Fruit fly (Drosophila melanogaster) whole organism, embryonic: Measurements from ENCODE around the gene cd.

Experiments used
- Awh ChIP-seq: fragments of 200-800 bp; sonication (Bioruptor generic); IDR thresholded peaks from 2 replicates; pipeline ENCODE4, ENCODE4 v1.3.6; 2022; ENCODE audit warnings: missing biosample characterization, missing genetic modification characterization
- Bteb2 ChIP-seq: fragments of 200-800 bp; sonication (Bioruptor generic); optimal IDR thresholded peaks from 2 replicates; lab custom pipeline; 2016; ENCODE audit warnings: missing biosample characterization, missing genetic modification characterization
- CG11695 ChIP-seq: fragments of 200-800 bp; sonication (Bioruptor generic); IDR thresholded peaks from 3 replicates; pipeline ENCODE4 v1.3.6; 2022; ENCODE audit warnings: missing biosample characterization, missing genetic modification characterization
- CG11723 ChIP-seq: fragments of 200-800 bp; sonication (Bioruptor generic); optimal IDR thresholded peaks from 2 replicates; lab custom pipeline; 2017; ENCODE audit warnings: missing biosample characterization, mild to moderate bottlenecking, missing genetic modification characterization
- CG13775 ChIP-seq: fragments of 200-800 bp; sonication (Bioruptor generic); optimal IDR thresholded peaks from 3 replicates; lab custom pipeline; 2017; ENCODE audit warnings: missing biosample characterization, mild to moderate bottlenecking, missing genetic modification characterization
- CG14014 ChIP-seq: fragments of 200-800 bp; sonication (Bioruptor generic); IDR thresholded peaks from 2 replicates; pipeline ENCODE4 v1.3.6; 2022; ENCODE audit warnings: missing biosample characterization, missing genetic modification characterization
- CG14860 ChIP-seq: fragments of 200-800 bp; sonication (Bioruptor generic); IDR thresholded peaks from 3 replicates; pipeline ENCODE4 v1.3.6; 2022; ENCODE audit warnings: missing biosample characterization, missing genetic modification characterization; ENCODE audit not compliant: partially characterized antibody
- CG16779 ChIP-seq: fragments of 200-800 bp; sonication (Bioruptor generic); IDR thresholded peaks from 2 replicates; pipeline ENCODE4 v1.3.6; 2022; ENCODE audit warnings: missing biosample characterization, missing genetic modification characterization
- CG1792 ChIP-seq: fragments of 200-800 bp; sonication (Bioruptor generic); optimal IDR thresholded peaks from 2 replicates; lab custom pipeline; 2016; ENCODE audit warnings: missing biosample characterization, missing genetic modification characterization
- CG31365 ChIP-seq: fragments of 200-800 bp; sonication (Bioruptor generic); optimal IDR thresholded peaks from 2 replicates; lab custom pipeline; 2018; ENCODE audit warnings: missing biosample characterization, mild to moderate bottlenecking, missing genetic modification characterization
- CG3407 ChIP-seq: fragments of 200-800 bp; sonication (Bioruptor generic); optimal IDR thresholded peaks from 2 replicates; lab custom pipeline; 2018; ENCODE audit warnings: missing biosample characterization, mild to moderate bottlenecking, missing genetic modification characterization
- CG4707 ChIP-seq: fragments of 200-800 bp; sonication (Bioruptor generic); optimal IDR thresholded peaks from 2 replicates; lab custom pipeline; 2018; ENCODE audit warnings: missing biosample characterization, mild to moderate bottlenecking, missing genetic modification characterization, moderate library complexity
- CG6175 ChIP-seq: fragments of 200-800 bp; sonication (Bioruptor generic); IDR thresholded peaks from 3 replicates; pipeline ENCODE4 v1.3.6; 2022; ENCODE audit warnings: missing biosample characterization, missing genetic modification characterization
- CG6654 ChIP-seq: fragments of 200-800 bp; sonication (Bioruptor generic); optimal IDR thresholded peaks from 2 replicates; lab custom pipeline; 2017; ENCODE audit warnings: missing biosample characterization, mild to moderate bottlenecking, missing genetic modification characterization
- CG7372 ChIP-seq: fragments of 200-800 bp; sonication (Bioruptor generic); IDR thresholded peaks from 2 replicates; pipeline ENCODE4 v1.3.6; 2022; ENCODE audit warnings: missing biosample characterization, missing genetic modification characterization
- CG7556 ChIP-seq: fragments of 200-800 bp; sonication (Bioruptor generic); optimal IDR thresholded peaks from 2 replicates; lab custom pipeline; 2017; ENCODE audit warnings: missing biosample characterization, mild to moderate bottlenecking, missing genetic modification characterization
- CG7928 ChIP-seq: fragments of 200-800 bp; sonication (Bioruptor generic); optimal IDR thresholded peaks from 2 replicates; lab custom pipeline; 2017; ENCODE audit warnings: missing biosample characterization, mild to moderate bottlenecking, missing genetic modification characterization
- CG8765 ChIP-seq: fragments of 200-800 bp; sonication (Bioruptor generic); IDR thresholded peaks from 2 replicates; pipeline ENCODE4 v1.3.6; 2022; ENCODE audit warnings: missing biosample characterization, missing genetic modification characterization
- CG9215 ChIP-seq: fragments of 200-800 bp; sonication (Bioruptor generic); IDR thresholded peaks from 2 replicates; pipeline ENCODE4 v1.3.6; 2022; ENCODE audit warnings: missing biosample characterization, missing genetic modification characterization
- D19B ChIP-seq: fragments of 200-800 bp; sonication (Bioruptor generic); optimal IDR thresholded peaks from 2 replicates; lab custom pipeline; 2017; ENCODE audit warnings: missing biosample characterization, mild to moderate bottlenecking, missing genetic modification characterization
- Deaf1 ChIP-seq: fragments of 200-800 bp; optimal IDR thresholded peaks from 3 replicates; lab custom pipeline; 2019; ENCODE audit warnings: missing biosample characterization, mild to moderate bottlenecking, missing genetic modification characterization, moderate library complexity
- Eip74EF ChIP-seq, 2 experiments: fragments of 200-800 bp in 1 of 2; fragments of >200 bp in 1 of 2; sonication (Bioruptor generic) in 1 of 2; optimal IDR thresholded peaks; 2 replicates each; lab custom pipeline; 2017 to 2019; ENCODE audit warnings: missing biosample characterization in 2 of 2, missing genetic modification characterization in 2 of 2, mild to moderate bottlenecking in 1 of 2, moderate library complexity in 1 of 2
- Gsc ChIP-seq: fragments of 200-800 bp; sonication (Bioruptor generic); IDR thresholded peaks from 2 replicates; pipeline ENCODE4 v1.3.6; 2022; ENCODE audit warnings: missing biosample characterization, missing genetic modification characterization
- HLH54F ChIP-seq: fragments of 200-800 bp; sonication (Bioruptor generic); optimal IDR thresholded peaks from 3 replicates; lab custom pipeline; 2016; ENCODE audit warnings: missing biosample characterization, missing genetic modification characterization
- HLHmδ ChIP-seq: fragments of 200-800 bp; sonication (Bioruptor generic); optimal IDR thresholded peaks from 2 replicates; lab custom pipeline; 2018; ENCODE audit warnings: missing biosample characterization, mild to moderate bottlenecking, missing genetic modification characterization, moderate library complexity
- Hsf ChIP-seq: fragments of 200-800 bp; sonication (Bioruptor generic); optimal IDR thresholded peaks from 3 replicates; lab custom pipeline; 2016; ENCODE audit warnings: missing biosample characterization, missing genetic modification characterization
- MESR4 ChIP-seq: fragments of 200-800 bp; sonication (Bioruptor generic); optimal IDR thresholded peaks from 2 replicates; lab custom pipeline; 2018; ENCODE audit warnings: missing biosample characterization, mild to moderate bottlenecking, missing genetic modification characterization, moderate library complexity
- Mad ChIP-seq: fragments of 200-800 bp; sonication (Bioruptor generic); optimal IDR thresholded peaks from 2 replicates; lab custom pipeline; 2016; ENCODE audit warnings: missing biosample characterization, missing genetic modification characterization
- Mrtf ChIP-seq: fragments of 200-800 bp; sonication (Bioruptor generic); IDR thresholded peaks from 3 replicates; pipeline ENCODE4 v1.3.6; 2022; ENCODE audit warnings: missing biosample characterization, missing genetic modification characterization
- Nf-YA ChIP-seq: fragments of 200-800 bp; sonication (Bioruptor generic); IDR thresholded peaks from 2 replicates; pipeline ENCODE4 v1.3.6; 2022; ENCODE audit warnings: missing biosample characterization, missing genetic modification characterization
- NfI ChIP-seq: fragments of 200-800 bp; sonication (Bioruptor generic); optimal IDR thresholded peaks from 3 replicates; lab custom pipeline; 2018; ENCODE audit warnings: missing biosample characterization, mild to moderate bottlenecking, missing genetic modification characterization, moderate library complexity
- PHDP ChIP-seq: fragments of 200-800 bp; sonication (Bioruptor generic); optimal IDR thresholded peaks from 3 replicates; lab custom pipeline; 2018; ENCODE audit warnings: missing biosample characterization, mild to moderate bottlenecking, missing genetic modification characterization, moderate library complexity
- Six4 ChIP-seq: fragments of 200-800 bp; sonication (Bioruptor generic); optimal IDR thresholded peaks from 2 replicates; lab custom pipeline; 2016; ENCODE audit warnings: missing biosample characterization, missing genetic modification characterization
- Tbp ChIP-seq: fragments of >200 bp; optimal IDR thresholded peaks from 2 replicates; lab custom pipeline; 2018; ENCODE audit warnings: missing biosample characterization, missing genetic modification characterization
- amos ChIP-seq: fragments of 200-800 bp; sonication (Bioruptor generic); IDR thresholded peaks from 2 replicates; pipeline ENCODE4 v1.3.6; 2022; ENCODE audit warnings: missing biosample characterization, missing genetic modification characterization; ENCODE audit not compliant: partially characterized antibody
- ap ChIP-seq: fragments of 200-800 bp; sonication (Bioruptor generic); IDR thresholded peaks from 2 replicates; pipeline ENCODE4 v1.3.6; 2022; ENCODE audit warnings: missing biosample characterization, missing genetic modification characterization
- bigmax ChIP-seq: fragments of 200-800 bp; sonication (Bioruptor generic); optimal IDR thresholded peaks from 2 replicates; lab custom pipeline; 2018; ENCODE audit warnings: missing biosample characterization, mild to moderate bottlenecking, missing genetic modification characterization
- bsh ChIP-seq, 2 experiments: fragments of 200-800 bp; sonication (Bioruptor generic); optimal IDR thresholded peaks; 2 replicates each; lab custom pipeline; 2017 to 2018; ENCODE audit warnings: mild to moderate bottlenecking in 2 of 2, missing biosample characterization in 2 of 2, missing genetic modification characterization in 2 of 2, moderate library complexity in 1 of 2
- cato ChIP-seq: fragments of 200-800 bp; sonication (Bioruptor generic); optimal IDR thresholded peaks from 2 replicates; lab custom pipeline; 2016; ENCODE audit warnings: missing biosample characterization, missing genetic modification characterization, borderline replicate concordance
- disco-r ChIP-seq: fragments of 200-800 bp; sonication (Bioruptor generic); optimal IDR thresholded peaks from 2 replicates; lab custom pipeline; 2016; ENCODE audit warnings: missing biosample characterization, missing genetic modification characterization
- dmrt99B ChIP-seq: fragments of 200-800 bp; sonication (Bioruptor generic); optimal IDR thresholded peaks from 2 replicates; lab custom pipeline; 2018; ENCODE audit warnings: missing biosample characterization, mild to moderate bottlenecking, missing genetic modification characterization, moderate library complexity
- h ChIP-seq: fragments of >200 bp; optimal IDR thresholded peaks from 2 replicates; lab custom pipeline; 2017
- ham ChIP-seq: fragments of 200-800 bp; sonication (Bioruptor generic); IDR thresholded peaks from 2 replicates; pipeline ENCODE4 v1.3.6; 2022; ENCODE audit warnings: missing biosample characterization, missing genetic modification characterization
- hth ChIP-seq: fragments of >200 bp; optimal IDR thresholded peaks from 2 replicates; lab custom pipeline; 2017; ENCODE audit warnings: inconsistent platforms
- inv ChIP-seq: fragments of 200-800 bp; sonication (Bioruptor generic); IDR thresholded peaks from 2 replicates; pipeline ENCODE4 v1.3.6; 2022; ENCODE audit warnings: missing biosample characterization, missing genetic modification characterization; ENCODE audit not compliant: partially characterized antibody
- jigr1 ChIP-seq: fragments of 200-800 bp; sonication (Bioruptor generic); IDR thresholded peaks from 3 replicates; pipeline ENCODE4 v1.3.6; 2022; ENCODE audit warnings: missing biosample characterization, missing genetic modification characterization
- lilli ChIP-seq: fragments of 200-800 bp; sonication (Bioruptor generic); optimal IDR thresholded peaks from 3 replicates; lab custom pipeline; 2016; ENCODE audit warnings: missing biosample characterization, missing genetic modification characterization
- prd ChIP-seq, 3 experiments: fragments of >200 bp in 2 of 3; fragments of 200-800 bp in 1 of 3; sonication (Bioruptor generic) in 1 of 3; optimal IDR thresholded peaks in 2 of 3; IDR thresholded peaks in 1 of 3; 2 replicates in 2 of 3; 3 replicates in 1 of 3; pipeline versions ENCODE4 v1.3.6 to Lab custom; 2017 to 2022; ENCODE audit warnings: missing biosample characterization in 1 of 3, missing genetic modification characterization in 1 of 3
- salm ChIP-seq: fragments of 200-800 bp; sonication (Bioruptor generic); optimal IDR thresholded peaks from 2 replicates; lab custom pipeline; 2018; ENCODE audit warnings: missing biosample characterization, mild to moderate bottlenecking, missing genetic modification characterization
- slou ChIP-seq: fragments of 200-800 bp; sonication (Bioruptor generic); optimal IDR thresholded peaks from 3 replicates; lab custom pipeline; 2016; ENCODE audit warnings: missing biosample characterization, missing genetic modification characterization
- unpg ChIP-seq: fragments of 200-800 bp; sonication (Bioruptor generic); optimal IDR thresholded peaks from 3 replicates; lab custom pipeline; 2018; ENCODE audit warnings: missing biosample characterization, mild to moderate bottlenecking, missing genetic modification characterization, moderate library complexity
- usp ChIP-seq: fragments of >200 bp; optimal IDR thresholded peaks from 2 replicates; lab custom pipeline; 2017; ENCODE audit warnings: missing biosample characterization, missing genetic modification characterization

The cd gene

DNA sequence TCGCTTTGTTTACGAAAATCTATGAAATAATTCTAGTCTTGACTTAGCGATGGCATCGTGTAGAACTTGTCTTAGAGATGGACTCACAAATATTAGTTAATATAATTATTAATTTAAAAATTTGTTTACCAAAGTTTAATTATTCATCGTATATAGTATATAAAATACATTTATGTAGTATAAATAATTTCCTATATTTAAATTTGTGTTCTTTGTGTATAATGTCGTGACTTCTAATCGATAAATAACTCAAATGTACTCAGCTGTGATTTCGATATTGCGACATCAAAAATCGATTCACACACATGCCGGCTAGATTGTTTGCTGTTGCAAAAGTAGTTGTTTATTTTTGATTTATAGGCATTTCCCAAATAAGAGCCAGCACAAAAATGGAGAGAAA lies 4.4 kb upstream of the cd start, which contains the start of the genes wfs1 and Nup133 (continued):
- peak; percentile 64 for TF ChIP-seq CG9215
- TF ChIP-seq Deaf1 (tag; lab: Kevin White, UChicago), result no peak
- no peak for TF ChIP-seq Awh (GFP tag; lab: Robert Waterston, UW)
- peak; percentile 84 for TF ChIP-seq CG13775 (GFP tag; lab: Kevin White, UChicago)
- no peak for TF ChIP-seq Tbp
- TF ChIP-seq Mad (GFP tag; lab: Kevin White, UChicago), result no peak
- peak; percentile 15 for TF ChIP-seq CG4707 (GFP tag; lab: Kevin White, UChicago)
- TF ChIP-seq inv (GFP tag; lab: Robert Waterston, UW), result peak; percentile 81
- TF ChIP-seq CG31365 (tag; lab: Kevin White, UChicago), result no peak
- peak; percentile 75; the same call in 2 of the 3 replicates for TF ChIP-seq CG11695 (GFP tag; lab: Robert Waterston, UW)
- TF ChIP-seq bsh (GFP tag; optimal IDR thresholded peaks at IDR 0.05; lab: Kevin White, UChicago), result peak in 1 of 2 experiments; percentile 82
- peak; percentile 55 for TF ChIP-seq CG3407 (GFP tag; lab: Kevin White, UChicago)
- TF ChIP-seq ap (GFP tag; lab: Robert Waterston, UW), result no peak
- TF ChIP-seq amos (GFP tag; lab: Robert Waterston, UW), result peak; percentile 74
- TF ChIP-seq Nf-YA (GFP tag; lab: Robert Waterston, UW), result peak; percentile 40; the same call in 1 of the 2 replicates
- no peak for TF ChIP-seq CG8765 (GFP tag; lab: Robert Waterston, UW)
- peak; percentile 79 for TF ChIP-seq CG14014 (GFP tag; lab: Robert Waterston, UW)
- no peak for TF ChIP-seq prd (optimal IDR thresholded peaks at IDR 0.05; lab: Kevin White, UChicago)
- TF ChIP-seq prd (GFP tag; IDR thresholded peaks at IDR 0.05; lab: Robert Waterston, UW), result peak; percentile 80
- no peak for TF ChIP-seq dmrt99B (tag; lab: Kevin White, UChicago)
- no peak for TF ChIP-seq CG6654
- TF ChIP-seq CG14860 (GFP tag; lab: Robert Waterston, UW), result peak; percentile 84
- no peak for TF ChIP-seq MESR4 (GFP tag; lab: Kevin White, UChicago)
- no peak for TF ChIP-seq slou (GFP tag; lab: Kevin White, UChicago)
- no peak for TF ChIP-seq HLHmδ (GFP tag; lab: Kevin White, UChicago)
- no peak for TF ChIP-seq hth (lab: Kevin White, UChicago)
- TF ChIP-seq PHDP (tag; lab: Kevin White, UChicago), result no peak
- TF ChIP-seq CG1792 (GFP tag; lab: Kevin White, UChicago), result no peak
- peak; percentile 84 for TF ChIP-seq unpg (GFP tag; lab: Kevin White, UChicago)
- TF ChIP-seq Mrtf (GFP tag; lab: Robert Waterston, UW), result no peak
- no peak for TF ChIP-seq Eip74EF (GFP tag; optimal IDR thresholded peaks at IDR 0.05; lab: Kevin White, UChicago)
- TF ChIP-seq Bteb2 (GFP tag; lab: Kevin White, UChicago), result no peak
- peak; percentile 5 for TF ChIP-seq CG7928
- TF ChIP-seq D19B (GFP tag; lab: Kevin White, UChicago), result no peak
- TF ChIP-seq ham (GFP tag; lab: Robert Waterston, UW), result no peak
- peak; percentile 39 for TF ChIP-seq cato (GFP tag; lab: Kevin White, UChicago)
- TF ChIP-seq HLH54F (GFP tag; lab: Kevin White, UChicago), result no peak
- TF ChIP-seq h (lab: Kevin White, UChicago), result no peak
- TF ChIP-seq CG6175 (GFP tag; lab: Robert Waterston, UW), result no peak
- no peak for TF ChIP-seq Gsc (GFP tag; lab: Robert Waterston, UW)
- peak; percentile 60 for TF ChIP-seq Six4 (GFP tag; lab: Kevin White, UChicago)
- TF ChIP-seq CG11723 (GFP tag; lab: Kevin White, UChicago), result no peak
- peak; percentile 49 for TF ChIP-seq salm (tag; lab: Kevin White, UChicago)
- no peak for TF ChIP-seq CG7556 (GFP tag; lab: Kevin White, UChicago)
- no peak for TF ChIP-seq lilli
- TF ChIP-seq Hsf, result no peak
- no peak for TF ChIP-seq CG16779 (GFP tag; lab: Robert Waterston, UW)
- no peak for TF ChIP-seq usp (GFP tag; lab: Kevin White, UChicago)
- TF ChIP-seq NfI (GFP tag; lab: Kevin White, UChicago), result peak; percentile 63
- no peak for TF ChIP-seq jigr1 (GFP tag; lab: Robert Waterston, UW)
- TF ChIP-seq bigmax, result no peak
- TF ChIP-seq CG7372 (GFP tag; lab: Robert Waterston, UW), result peak; percentile 65
- no peak for TF ChIP-seq disco-r (GFP tag; lab: Kevin White, UChicago)
